Worm (Caenorhabditis elegans) whole organism, young adult: Measurements from ENCODE around the gene nhr-78.

Experiments used
- K12H6.12 ChIP-seq: fragments of 200-800 bp; sonication (Bioruptor generic); optimal IDR thresholded peaks from 2 replicates; lab custom pipeline; 2018; ENCODE audit warnings: mild to moderate bottlenecking, missing genetic modification characterization, missing compliant biosample characterization
- ceh-100 ChIP-seq: fragments of 200-800 bp; sonication (Bioruptor generic); IDR thresholded peaks from 2 replicates; pipeline ENCODE4 v1.3.6; 2022; ENCODE audit warnings: missing genetic modification reagents, missing genetic modification characterization, missing compliant biosample characterization
- nfya-2 ChIP-seq: fragments of 200-800 bp; sonication (Bioruptor generic); IDR thresholded peaks from 2 replicates; pipeline ENCODE4 v1.3.6; 2022; ENCODE audit warnings: missing genetic modification reagents, missing genetic modification characterization, missing compliant biosample characterization
- unc-62 ChIP-seq: fragments of 150-350 bp; optimal IDR thresholded peaks from 2 replicates; lab custom pipeline; 2014; ENCODE audit warnings: missing biosample characterization, missing genetic modification reagents, missing genetic modification characterization
- zfh-2 ChIP-seq: fragments of 200-800 bp; sonication (Bioruptor generic); conservative IDR thresholded peaks from 2 replicates; pipeline ENCODE4 v1.3.6; 2022; ENCODE audit warnings: missing genetic modification reagents, missing genetic modification characterization, missing compliant biosample characterization

DNA sequence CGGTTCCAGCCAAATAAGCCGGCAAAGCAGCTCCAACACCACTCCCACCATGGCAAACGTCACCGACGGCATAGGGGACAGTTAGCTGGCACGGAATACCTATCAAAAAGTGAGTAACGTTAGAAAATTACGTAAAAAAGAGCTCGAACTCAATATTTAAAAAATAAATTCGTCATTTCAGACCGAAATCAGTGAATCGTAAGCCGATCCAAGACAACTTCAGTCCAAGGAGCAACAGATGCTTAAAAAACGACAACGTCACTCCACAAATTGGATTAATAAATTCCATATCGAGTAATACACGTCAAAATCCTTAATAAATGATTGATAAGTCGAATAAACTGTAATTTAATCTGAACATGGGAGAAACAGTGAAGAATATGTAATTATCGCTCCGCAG lies 28.6 kb upstream of the nhr-78 start:
- TF ChIP-seq ceh-100 (GFP tag; lab: Robert Waterston, UW) (no peak), unc-62 (no peak), K12H6.12 (tag; lab: Kevin White, UChicago) (no peak), zfh-2 (no peak), nfya-2 (GFP tag; lab: Robert Waterston, UW) (no peak)
